Worm (Caenorhabditis elegans): ENCODE results near the gene cks-1.

ce11 chrIV:8534189-8534588 is 20.5 kb downstream of the cks-1 start:
- no peak for TF ChIP-seq pros-1 (tag; optimal IDR thresholded peaks at IDR 0.05)
- TF ChIP-seq pat-9 (tag; optimal IDR thresholded peaks at IDR 0.05), result no peak
- no peak for TF ChIP-seq dve-1 (tag; optimal IDR thresholded peaks at IDR 0.05)
- no peak for TF ChIP-seq dmd-4 (tag; optimal IDR thresholded peaks at IDR 0.05; ENCODE audit: borderline replicate concordance)
- TF ChIP-seq unc-55 (GFP tag; optimal IDR thresholded peaks at IDR 0.05), result no peak
- TF ChIP-seq ama-1 (optimal IDR thresholded peaks at IDR 0.05), result no peak

Measured in whole organism, late embryonic.